Fruit fly (Drosophila melanogaster) S2 (cell line): ENCODE data around the gene Mob2.

Experiments
- CG8478 ChIP-seq: fragments of >200 bp; optimal IDR thresholded peaks from 2 replicates; lab custom pipeline; 2018
- CTCF ChIP-seq, 2 experiments: fragments of >200 bp; optimal IDR thresholded peaks; 2 replicates each; lab custom pipeline; 2018

dm6 chr3L:11529707-11530106, 32.3 kb downstream of the Mob2 start:
- TF ChIP-seq CG8478 (lab: Kevin White, UChicago) (no peak), CTCF (optimal IDR thresholded peaks at IDR 0.05; lab: Kevin White, UChicago) (no peak)
